Fruit fly (Drosophila melanogaster) whole organism, embryonic: ENCODE measurements around the gene TTLL4B.

Experiments
- Asciz ChIP-seq: fragments of 200-800 bp; sonication (Bioruptor generic); optimal IDR thresholded peaks from 2 replicates; lab custom pipeline; 2017; ENCODE audit warnings: missing biosample characterization, mild to moderate bottlenecking, missing genetic modification characterization, missing genetic modification reagents
- Atf3 ChIP-seq: fragments of 200-800 bp; sonication (Bioruptor generic); optimal IDR thresholded peaks from 3 replicates; lab custom pipeline; 2016; ENCODE audit warnings: missing biosample characterization, missing genetic modification characterization
- Awh ChIP-seq: fragments of 200-800 bp; sonication (Bioruptor generic); IDR thresholded peaks from 2 replicates; pipeline ENCODE4, ENCODE4 v1.3.6; 2022; ENCODE audit warnings: missing biosample characterization, missing genetic modification characterization
- BEAF-32 ChIP-seq: fragments of 200-800 bp; sonication (Bioruptor generic); optimal IDR thresholded peaks from 3 replicates; lab custom pipeline; 2017; ENCODE audit warnings: missing biosample characterization, missing genetic modification characterization, mild to moderate bottlenecking, moderate library complexity, missing genetic modification reagents
- CG10321 ChIP-seq: fragments of 200-800 bp; sonication (Bioruptor generic); IDR thresholded peaks from 2 replicates; pipeline ENCODE4 v1.3.6; 2022; ENCODE audit warnings: missing biosample characterization, missing genetic modification characterization
- CG10565 ChIP-seq: fragments of 200-800 bp; sonication (Bioruptor generic); optimal IDR thresholded peaks from 3 replicates; lab custom pipeline; 2016; ENCODE audit warnings: missing biosample characterization, mild to moderate bottlenecking, missing genetic modification characterization
- CG11504 ChIP-seq: fragments of 200-800 bp; sonication (Bioruptor generic); optimal IDR thresholded peaks from 3 replicates; lab custom pipeline; 2019; ENCODE audit warnings: missing biosample characterization, mild to moderate bottlenecking, missing genetic modification characterization, moderate library complexity
- CG11696 ChIP-seq: fragments of 200-800 bp; sonication (Bioruptor generic); IDR thresholded peaks from 2 replicates; pipeline ENCODE4 v1.3.6; 2022; ENCODE audit warnings: missing biosample characterization, missing genetic modification characterization
- CG13296 ChIP-seq: fragments of 200-800 bp; sonication (Bioruptor generic); optimal IDR thresholded peaks from 3 replicates; lab custom pipeline; 2018; ENCODE audit warnings: missing biosample characterization, mild to moderate bottlenecking, missing genetic modification characterization
- CG13775 ChIP-seq: fragments of 200-800 bp; sonication (Bioruptor generic); optimal IDR thresholded peaks from 3 replicates; lab custom pipeline; 2017; ENCODE audit warnings: missing biosample characterization, mild to moderate bottlenecking, missing genetic modification characterization
- CG16815 ChIP-seq: fragments of 200-800 bp; sonication (Bioruptor generic); optimal IDR thresholded peaks from 3 replicates; lab custom pipeline; 2017; ENCODE audit warnings: missing biosample characterization, mild to moderate bottlenecking, missing genetic modification characterization
- CG17186 ChIP-seq: fragments of 200-800 bp; sonication (Bioruptor generic); optimal IDR thresholded peaks from 3 replicates; lab custom pipeline; 2017; ENCODE audit warnings: missing biosample characterization, missing genetic modification reagents, missing genetic modification characterization
- CG17361 ChIP-seq: fragments of 200-800 bp; sonication (Bioruptor generic); IDR thresholded peaks from 3 replicates; pipeline ENCODE4 v1.3.6; 2022; ENCODE audit warnings: missing biosample characterization, missing genetic modification characterization
- CG17802 ChIP-seq: fragments of 200-800 bp; sonication (Bioruptor generic); optimal IDR thresholded peaks from 2 replicates; lab custom pipeline; 2018; ENCODE audit warnings: missing biosample characterization, mild to moderate bottlenecking, missing genetic modification characterization, moderate library complexity
- CG18011 ChIP-seq: fragments of 200-800 bp; sonication (Bioruptor generic); optimal IDR thresholded peaks from 2 replicates; lab custom pipeline; 2017; ENCODE audit warnings: missing biosample characterization, missing genetic modification characterization, mild to moderate bottlenecking, moderate library complexity, missing genotype
- CG1832 ChIP-seq: fragments of 200-800 bp; sonication (Bioruptor generic); optimal IDR thresholded peaks from 2 replicates; lab custom pipeline; 2017; ENCODE audit warnings: missing biosample characterization, mild to moderate bottlenecking, missing genetic modification characterization, inconsistent platforms
- CG2120 ChIP-seq: fragments of 200-800 bp; sonication (Bioruptor generic); optimal IDR thresholded peaks from 3 replicates; lab custom pipeline; 2016; ENCODE audit warnings: missing biosample characterization, missing genetic modification characterization
- CG2889 ChIP-seq: fragments of 200-800 bp; sonication (Bioruptor generic); IDR thresholded peaks from 3 replicates; pipeline ENCODE4 v1.3.6; 2022; ENCODE audit warnings: missing biosample characterization, missing genetic modification characterization
- CG7928 ChIP-seq: fragments of 200-800 bp; sonication (Bioruptor generic); optimal IDR thresholded peaks from 2 replicates; lab custom pipeline; 2017; ENCODE audit warnings: missing biosample characterization, mild to moderate bottlenecking, missing genetic modification characterization
- CG8388 ChIP-seq: fragments of 200-800 bp; sonication (Bioruptor generic); optimal IDR thresholded peaks from 2 replicates; lab custom pipeline; 2019; ENCODE audit warnings: missing biosample characterization, mild to moderate bottlenecking, missing genetic modification characterization, moderate library complexity
- Drgx ChIP-seq: fragments of 200-800 bp; sonication (Bioruptor generic); IDR thresholded peaks from 2 replicates; pipeline ENCODE4 v1.3.6; 2022; ENCODE audit warnings: missing biosample characterization, missing genetic modification characterization
- Eip74EF ChIP-seq, 2 experiments: fragments of 200-800 bp in 1 of 2; fragments of >200 bp in 1 of 2; sonication (Bioruptor generic) in 1 of 2; optimal IDR thresholded peaks; 2 replicates each; lab custom pipeline; 2017 to 2019; ENCODE audit warnings: missing biosample characterization in 2 of 2, missing genetic modification characterization in 2 of 2, mild to moderate bottlenecking in 1 of 2, moderate library complexity in 1 of 2
- Ets97D ChIP-seq: fragments of 200-800 bp; sonication (Bioruptor generic); optimal IDR thresholded peaks from 3 replicates; lab custom pipeline; 2016; ENCODE audit warnings: missing biosample characterization, missing genetic modification characterization
- Hand ChIP-seq: fragments of 200-800 bp; sonication (Bioruptor generic); optimal IDR thresholded peaks from 2 replicates; lab custom pipeline; 2017; ENCODE audit warnings: mild to moderate bottlenecking, missing biosample characterization, missing genetic modification reagents, missing genetic modification characterization
- HmgD ChIP-seq: fragments of 200-800 bp; sonication (Bioruptor generic); optimal IDR thresholded peaks from 3 replicates; lab custom pipeline; 2016; ENCODE audit warnings: missing biosample characterization, missing genetic modification characterization
- HmgZ ChIP-seq: fragments of 200-800 bp; sonication (Bioruptor generic); optimal IDR thresholded peaks from 2 replicates; lab custom pipeline; 2018; ENCODE audit warnings: missing biosample characterization, mild to moderate bottlenecking, missing genetic modification characterization
- Hr3 ChIP-seq: fragments of 200-800 bp; sonication (Bioruptor generic); optimal IDR thresholded peaks from 3 replicates; lab custom pipeline; 2016; ENCODE audit warnings: missing biosample characterization, missing genetic modification characterization
- Hr51 ChIP-seq, 2 experiments: fragments of 200-800 bp; sonication (Bioruptor generic); optimal IDR thresholded peaks; 2 replicates in 1 of 2; 3 replicates in 1 of 2; lab custom pipeline; 2016 to 2018; ENCODE audit warnings: missing biosample characterization in 2 of 2, missing genetic modification characterization in 2 of 2, mild to moderate bottlenecking in 1 of 2, moderate library complexity in 1 of 2
- MBD-R2 ChIP-seq: fragments of 200-800 bp; sonication (Bioruptor generic); IDR thresholded peaks from 2 replicates; pipeline ENCODE4 v1.3.6; 2022; ENCODE audit warnings: missing biosample characterization, missing genetic modification characterization
- Nf-YC ChIP-seq: fragments of 200-800 bp; optimal IDR thresholded peaks from 3 replicates; lab custom pipeline; 2019; ENCODE audit warnings: missing biosample characterization, mild to moderate bottlenecking, missing genetic modification characterization, moderate library complexity
- Sry-δ ChIP-seq: fragments of 200-800 bp; sonication (Bioruptor generic); optimal IDR thresholded peaks from 2 replicates; lab custom pipeline; 2016; ENCODE audit warnings: missing biosample characterization, missing genetic modification characterization
- bowl ChIP-seq: fragments of 200-800 bp; sonication (Bioruptor generic); IDR thresholded peaks from 2 replicates; pipeline ENCODE4 v1.3.6; 2022; ENCODE audit warnings: missing biosample characterization, missing genetic modification characterization
- bsh ChIP-seq, 2 experiments: fragments of 200-800 bp; sonication (Bioruptor generic); optimal IDR thresholded peaks; 2 replicates each; lab custom pipeline; 2017 to 2018; ENCODE audit warnings: mild to moderate bottlenecking in 2 of 2, missing biosample characterization in 2 of 2, missing genetic modification characterization in 2 of 2, moderate library complexity in 1 of 2
- btn ChIP-seq: fragments of 200-800 bp; sonication (Bioruptor generic); optimal IDR thresholded peaks from 2 replicates; lab custom pipeline; 2016; ENCODE audit warnings: missing biosample characterization, missing genetic modification characterization
- crol ChIP-seq: fragments of 200-800 bp; sonication (Bioruptor generic); IDR thresholded peaks from 2 replicates; pipeline ENCODE4 v1.3.6; 2022; ENCODE audit warnings: missing biosample characterization, missing genetic modification characterization
- crp ChIP-seq, 2 experiments: fragments of 200-800 bp; sonication (Bioruptor generic); optimal IDR thresholded peaks; 2 replicates in 1 of 2; 3 replicates in 1 of 2; lab custom pipeline; 2017; ENCODE audit warnings: missing biosample characterization in 2 of 2, missing genetic modification characterization in 2 of 2, mild to moderate bottlenecking in 1 of 2, moderate library complexity in 1 of 2
- cwo ChIP-seq: fragments of 200-800 bp; sonication (Bioruptor generic); optimal IDR thresholded peaks from 3 replicates; lab custom pipeline; 2017; ENCODE audit warnings: missing biosample characterization, missing genetic modification characterization, mild to moderate bottlenecking, moderate library complexity, missing genetic modification reagents
- danr ChIP-seq: fragments of 200-800 bp; sonication (Bioruptor generic); IDR thresholded peaks from 2 replicates; pipeline ENCODE4 v1.3.6; 2022; ENCODE audit warnings: missing biosample characterization, missing genetic modification characterization
- disco-r ChIP-seq: fragments of 200-800 bp; sonication (Bioruptor generic); optimal IDR thresholded peaks from 2 replicates; lab custom pipeline; 2016; ENCODE audit warnings: missing biosample characterization, missing genetic modification characterization
- gce ChIP-seq: fragments of 200-800 bp; sonication (Bioruptor generic); IDR thresholded peaks from 3 replicates; pipeline ENCODE4 v1.3.6; 2022; ENCODE audit warnings: missing biosample characterization, missing genetic modification characterization
- jumu ChIP-seq: fragments of 200-800 bp; sonication (Bioruptor generic); optimal IDR thresholded peaks from 3 replicates; lab custom pipeline; 2016; ENCODE audit warnings: missing biosample characterization, missing genetic modification characterization
- ro ChIP-seq: fragments of 200-800 bp; sonication (Bioruptor generic); IDR thresholded peaks from 2 replicates; pipeline ENCODE4 v1.3.6; 2022; ENCODE audit warnings: missing biosample characterization, missing genetic modification characterization
- scrt ChIP-seq: fragments of 200-800 bp; sonication (Bioruptor generic); optimal IDR thresholded peaks from 2 replicates; lab custom pipeline; 2018; ENCODE audit warnings: missing biosample characterization, mild to moderate bottlenecking, missing genetic modification characterization, moderate library complexity
- sens-2 ChIP-seq: fragments of 200-800 bp; sonication (Bioruptor generic); IDR thresholded peaks from 2 replicates; pipeline ENCODE4 v1.3.6; 2022; ENCODE audit warnings: missing biosample characterization, missing genetic modification characterization
- tgo ChIP-seq: fragments of 200-800 bp; sonication (Bioruptor generic); IDR thresholded peaks from 3 replicates; pipeline ENCODE4 v1.3.6; 2022; ENCODE audit warnings: missing biosample characterization, missing genetic modification characterization
- trh ChIP-seq: fragments of 200-800 bp; sonication (Bioruptor generic); optimal IDR thresholded peaks from 2 replicates; lab custom pipeline; 2016; ENCODE audit warnings: missing biosample characterization, missing genetic modification characterization
- unc-4 ChIP-seq: fragments of 200-800 bp; sonication (Bioruptor generic); IDR thresholded peaks from 2 replicates; pipeline ENCODE4 v1.3.6; 2022; ENCODE audit warnings: missing biosample characterization, missing genetic modification characterization; ENCODE audit not compliant: partially characterized antibody
- unpg ChIP-seq: fragments of 200-800 bp; sonication (Bioruptor generic); optimal IDR thresholded peaks from 3 replicates; lab custom pipeline; 2018; ENCODE audit warnings: missing biosample characterization, mild to moderate bottlenecking, missing genetic modification characterization, moderate library complexity

The TTLL4B gene

DNA sequence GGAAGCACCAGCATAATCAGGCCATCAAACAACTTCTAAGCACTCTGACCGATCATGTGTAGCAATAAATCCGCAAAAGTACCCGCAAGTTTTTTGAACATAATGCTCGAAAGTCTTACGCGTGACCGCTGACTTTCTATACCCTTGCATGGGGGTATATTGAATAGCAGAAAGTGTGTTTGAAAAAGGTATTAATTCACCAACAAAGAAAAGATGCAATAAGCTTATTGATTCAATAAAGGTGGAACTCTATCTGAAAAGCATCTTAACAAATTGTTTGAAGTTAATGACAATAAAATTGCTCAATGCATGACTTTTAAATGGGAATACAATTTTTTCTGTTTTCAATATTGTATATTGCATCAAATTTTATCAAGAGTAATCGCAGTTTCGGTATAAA, 30.8 kb upstream of the TTLL4B start (continued):
- TF ChIP-seq Drgx (GFP tag; lab: Robert Waterston, UW), result no peak

DNA sequence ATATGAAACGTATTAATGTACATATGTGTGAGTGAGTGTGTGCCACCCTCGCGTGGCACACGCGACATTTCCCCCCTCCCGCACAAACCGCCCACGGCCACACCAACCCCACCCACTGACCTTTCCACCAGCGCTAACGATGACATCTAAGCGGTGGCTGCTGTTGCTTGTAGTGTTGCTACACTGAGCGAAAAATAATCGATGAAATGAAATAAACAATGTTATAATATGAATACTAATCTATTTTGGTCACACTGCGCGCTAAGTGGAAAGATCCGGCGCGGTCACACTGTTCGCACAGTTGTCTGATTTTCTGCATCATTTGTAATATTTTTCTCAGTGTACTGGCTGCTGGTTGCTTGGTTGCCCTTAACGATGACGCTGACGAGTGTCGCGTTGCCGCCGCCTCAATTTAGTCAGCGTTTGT, 30.2 kb upstream of the TTLL4B start:
- TF ChIP-seq Ets97D (GFP tag; lab: Kevin White, UChicago), result peak; percentile 89
- TF ChIP-seq bsh (GFP tag; optimal IDR thresholded peaks at IDR 0.05; lab: Kevin White, UChicago), result peak in 1 of 2 experiments; percentile 99
- TF ChIP-seq CG2889 (GFP tag; lab: Robert Waterston, UW), result peak; percentile 90
- TF ChIP-seq CG10321 (GFP tag; lab: Robert Waterston, UW), result peak; percentile 61; the same call in 1 of the 2 replicates
- peak; percentile 83 for TF ChIP-seq bowl (GFP tag; lab: Robert Waterston, UW)
- TF ChIP-seq CG7928 (GFP tag; lab: Kevin White, UChicago), result peak; percentile 46
- TF ChIP-seq CG1832 (GFP tag; lab: Kevin White, UChicago), result peak; percentile 1
- TF ChIP-seq CG10565, result peak; percentile 92
- peak; percentile 70 for TF ChIP-seq Sry-δ (GFP tag; lab: Kevin White, UChicago)
- peak; percentile 92 to 95 for TF ChIP-seq Hr51 (GFP tag; optimal IDR thresholded peaks at IDR 0.05; lab: Kevin White, UChicago)
- TF ChIP-seq Nf-YC (tag; lab: Kevin White, UChicago), result peak; percentile 77
- TF ChIP-seq Hr3, result peak; percentile 95
- TF ChIP-seq ro, result peak; percentile 94
- peak; percentile 94 for TF ChIP-seq Asciz (GFP tag; lab: Kevin White, UChicago)
- peak; percentile 91 for TF ChIP-seq danr (GFP tag; lab: Robert Waterston, UW)
- peak; percentile 97 for TF ChIP-seq Awh (GFP tag; lab: Robert Waterston, UW)
- peak; percentile 93 for TF ChIP-seq crol (GFP tag; lab: Robert Waterston, UW)
- TF ChIP-seq CG18011 (GFP tag; lab: Kevin White, UChicago), result peak; percentile 65
- peak in 1 of 2 experiments; percentile 93 for TF ChIP-seq Eip74EF (GFP tag; optimal IDR thresholded peaks at IDR 0.05; lab: Kevin White, UChicago)
- peak; percentile 3 for TF ChIP-seq BEAF-32 (GFP tag; lab: Kevin White, UChicago)
- TF ChIP-seq HmgD, result peak; percentile 82
- peak; percentile 97 for TF ChIP-seq Atf3 (GFP tag; lab: Kevin White, UChicago)
- TF ChIP-seq unpg (GFP tag; lab: Kevin White, UChicago), result peak; percentile 98
- peak; percentile 95 for TF ChIP-seq CG13775 (GFP tag; lab: Kevin White, UChicago)
- peak; percentile 97 for TF ChIP-seq jumu (GFP tag; lab: Kevin White, UChicago)
- peak; percentile 97 for TF ChIP-seq CG16815 (GFP tag; lab: Kevin White, UChicago)
- peak; percentile 15 to 64 for TF ChIP-seq crp (GFP tag; optimal IDR thresholded peaks at IDR 0.05; lab: Kevin White, UChicago)
- TF ChIP-seq cwo (GFP tag; lab: Kevin White, UChicago), result peak; percentile 84
- peak; percentile 92 for TF ChIP-seq HmgZ (tag; lab: Kevin White, UChicago)
- peak; percentile 91 for TF ChIP-seq CG17802 (tag; lab: Kevin White, UChicago)
- peak; percentile 80 for TF ChIP-seq CG11696 (GFP tag; lab: Robert Waterston, UW)
- peak; percentile 95 for TF ChIP-seq CG17186 (GFP tag; lab: Kevin White, UChicago)
- TF ChIP-seq btn (GFP tag; lab: Kevin White, UChicago), result peak; percentile 97
- peak; percentile 96 for TF ChIP-seq CG11504 (tag; lab: Kevin White, UChicago)
- TF ChIP-seq sens-2 (GFP tag; lab: Robert Waterston, UW), result peak; percentile 93
- peak; percentile 76 for TF ChIP-seq MBD-R2 (GFP tag; lab: Robert Waterston, UW)
- TF ChIP-seq scrt (GFP tag; lab: Kevin White, UChicago), result peak; percentile 88
- peak; percentile 96 for TF ChIP-seq gce (GFP tag; lab: Robert Waterston, UW)
- TF ChIP-seq tgo (GFP tag; lab: Robert Waterston, UW), result peak; percentile 95
- TF ChIP-seq CG8388 (GFP tag; lab: Kevin White, UChicago), result peak; percentile 97
- TF ChIP-seq disco-r, result peak; percentile 91
- TF ChIP-seq CG2120, result peak; percentile 76
- peak; percentile 96 for TF ChIP-seq CG17361
- peak; percentile 83 for TF ChIP-seq CG13296 (GFP tag; lab: Kevin White, UChicago)
- no peak for TF ChIP-seq unc-4 (GFP tag; lab: Robert Waterston, UW)
- no peak for TF ChIP-seq Hand (GFP tag; lab: Kevin White, UChicago)
- TF ChIP-seq trh (GFP tag; lab: Kevin White, UChicago), result peak; percentile 92
